Fruit fly (Drosophila melanogaster): ENCODE results near the gene Spn.

Spn gene

DNA sequence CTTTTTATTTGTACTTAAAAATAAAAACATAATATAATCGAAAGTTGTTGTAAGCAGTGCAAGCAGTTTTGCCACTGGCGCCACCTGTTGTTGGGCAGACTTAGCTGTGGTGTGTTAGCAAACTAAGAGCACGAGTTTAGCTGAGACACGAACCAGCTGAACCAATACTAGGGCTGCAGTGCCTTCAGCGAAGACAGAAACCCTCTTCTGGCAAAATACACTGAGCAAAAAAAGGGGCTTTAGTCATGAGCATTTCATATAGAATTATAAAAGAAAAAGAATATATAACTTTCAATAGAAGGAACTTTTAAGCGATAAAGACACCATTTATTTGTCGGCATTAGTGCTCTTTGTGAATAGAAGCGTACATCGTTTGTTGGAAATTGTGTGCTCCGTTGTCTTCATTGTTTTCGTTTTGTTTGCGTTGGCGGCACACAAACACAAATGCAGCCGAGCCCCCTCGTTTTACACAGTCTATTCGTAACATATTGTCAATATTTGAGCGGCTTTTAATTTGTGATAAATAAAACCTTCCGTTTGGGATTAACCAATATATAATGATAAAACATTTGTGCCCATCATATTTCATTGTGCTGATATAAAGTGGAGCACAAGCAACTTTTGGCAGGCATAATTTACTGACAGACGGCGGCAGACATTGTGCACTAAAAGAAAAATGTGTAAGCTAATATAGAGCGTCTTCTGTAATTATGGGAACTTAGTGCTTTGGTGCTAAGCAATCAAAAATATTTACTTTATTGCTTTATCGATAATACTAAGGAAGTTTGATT is 22.5 kb downstream of the Spn start (continued):
- TF ChIP-seq CG4707 (GFP tag; optimal IDR thresholded peaks at IDR 0.05) = peak; percentile 74
- TF ChIP-seq CG15601 (tag; optimal IDR thresholded peaks at IDR 0.05) = peak; percentile 86
- TF ChIP-seq Hsf (GFP tag; optimal IDR thresholded peaks at IDR 0.05) = peak; percentile 71
- TF ChIP-seq zf30C (GFP tag; optimal IDR thresholded peaks at IDR 0.05) = peak; percentile 96
- peak; percentile 61 for TF ChIP-seq CG7839 (tag; optimal IDR thresholded peaks at IDR 0.05)
- peak; percentile 75 for TF ChIP-seq klu (GFP tag; IDR thresholded peaks at IDR 0.05)
- TF ChIP-seq unpg (GFP tag; optimal IDR thresholded peaks at IDR 0.05) = peak; percentile 53
- TF ChIP-seq ind (GFP tag; optimal IDR thresholded peaks at IDR 0.05) = peak; percentile 72
- TF ChIP-seq CG31441 (GFP tag; IDR thresholded peaks at IDR 0.05) = peak; percentile 85
- peak; percentile 45 for TF ChIP-seq Nf-YC (tag; optimal IDR thresholded peaks at IDR 0.05)
- peak; percentile 77 for TF ChIP-seq nerfin-1 (tag; optimal IDR thresholded peaks at IDR 0.05)
- peak; percentile 18 for TF ChIP-seq MESR4 (GFP tag; optimal IDR thresholded peaks at IDR 0.05)
- no peak for TF ChIP-seq twi (tag; optimal IDR thresholded peaks at IDR 0.05)
- TF ChIP-seq Kr (GFP tag; optimal IDR thresholded peaks at IDR 0.05) = peak; percentile 89
- TF ChIP-seq CG10654 (GFP tag; optimal IDR thresholded peaks at IDR 0.05) = peak; percentile 69
- no peak for TF ChIP-seq Sin3A (optimal IDR thresholded peaks at IDR 0.05)
- TF ChIP-seq HmgZ (tag; optimal IDR thresholded peaks at IDR 0.05) = peak; percentile 80
- TF ChIP-seq Bgb (GFP tag; IDR thresholded peaks at IDR 0.05; ENCODE audit: partially characterized antibody) = peak; percentile 65
- peak; percentile 91 for TF ChIP-seq ci (GFP tag; IDR thresholded peaks at IDR 0.05)
- peak; percentile 72 for TF ChIP-seq CG8765 (GFP tag; IDR thresholded peaks at IDR 0.05)
- no peak for TF ChIP-seq Mes4 (GFP tag; optimal IDR thresholded peaks at IDR 0.05)
- peak; percentile 37 for TF ChIP-seq CG11398 (GFP tag; optimal IDR thresholded peaks at IDR 0.05)
- peak; percentile 89 for TF ChIP-seq CG17568 (GFP tag; optimal IDR thresholded peaks at IDR 0.05)
- TF ChIP-seq CrebB (tag; optimal IDR thresholded peaks at IDR 0.05) = peak; percentile 79
- peak; percentile 75 for TF ChIP-seq lilli (GFP tag; optimal IDR thresholded peaks at IDR 0.05)
- TF ChIP-seq CG15011 (GFP tag; optimal IDR thresholded peaks at IDR 0.05) = peak; percentile 42
- peak; percentile 78 for TF ChIP-seq CG15514 (GFP tag; optimal IDR thresholded peaks at IDR 0.05)
- no peak; the same call in 1 of the 2 replicates for TF ChIP-seq dimm (GFP tag; IDR thresholded peaks at IDR 0.05)
- peak; percentile 56 for TF ChIP-seq nau (GFP tag; optimal IDR thresholded peaks at IDR 0.05)
- no peak for TF ChIP-seq CG8359 (GFP tag; optimal IDR thresholded peaks at IDR 0.05; ENCODE audit: borderline replicate concordance)
- peak; percentile 79 for TF ChIP-seq dysf (GFP tag; IDR thresholded peaks at IDR 0.05)
- peak; percentile 55 for TF ChIP-seq ac (GFP tag; optimal IDR thresholded peaks at IDR 0.05)
- peak in 1 of 3 experiments; percentile 79 for TF ChIP-seq lola (GFP tag; optimal IDR thresholded peaks at IDR 0.05)
- peak; percentile 81 for TF ChIP-seq sr (GFP tag; IDR thresholded peaks at IDR 0.05)
- peak; percentile 68 for TF ChIP-seq CG3065 (GFP tag; optimal IDR thresholded peaks at IDR 0.05)
- TF ChIP-seq slbo (GFP tag; IDR thresholded peaks at IDR 0.05) = peak; percentile 93
- TF ChIP-seq Dll (GFP tag; IDR thresholded peaks at IDR 0.05; ENCODE audit: partially characterized antibody) = no peak
- TF ChIP-seq D (optimal IDR thresholded peaks at IDR 0.05) = no peak
- peak; percentile 79 for TF ChIP-seq D (GFP tag; optimal IDR thresholded peaks at IDR 0.05)
- peak; percentile 60 for TF ChIP-seq D19B (GFP tag; optimal IDR thresholded peaks at IDR 0.05)
- peak; percentile 65 for TF ChIP-seq lbe (GFP tag; optimal IDR thresholded peaks at IDR 0.05)
- TF ChIP-seq Aef1 (GFP tag; IDR thresholded peaks at IDR 0.05) = peak; percentile 71
- peak; percentile 77 for TF ChIP-seq Mrtf (GFP tag; IDR thresholded peaks at IDR 0.05)
- peak; percentile 42 for TF ChIP-seq jing (GFP tag; optimal IDR thresholded peaks at IDR 0.05)
- peak; percentile 44 for TF ChIP-seq CG6683 (GFP tag; optimal IDR thresholded peaks at IDR 0.05)
- TF ChIP-seq Adf1 (GFP tag; IDR thresholded peaks at IDR 0.05) = peak; percentile 10
- TF ChIP-seq mld (GFP tag; IDR thresholded peaks at IDR 0.05; ENCODE audit: partially characterized antibody) = no peak
- peak; percentile 77 for TF ChIP-seq ken (GFP tag; IDR thresholded peaks at IDR 0.05)
- TF ChIP-seq Ada2b (GFP tag; IDR thresholded peaks at IDR 0.05) = peak; percentile 80
